Worm (Caenorhabditis elegans) whole organism, L2 larva: ENCODE results near the gene srbc-16.
A peak's percentile ranks its signal among the peaks of the same experiment; 100 is the strongest.

Experiments
- C34F6.9 ChIP-seq: fragments of 150-350 bp; optimal IDR thresholded peaks from 2 replicates; lab custom pipeline; 2014; ENCODE audit warnings: missing biosample characterization, missing genetic modification characterization
- F13H6.1 ChIP-seq: sonication (generic microtip); optimal IDR thresholded peaks from 2 replicates; lab custom pipeline; 2016; ENCODE audit warnings: missing genetic modification characterization, missing compliant biosample characterization
- R02D3.7 ChIP-seq: fragments of 150-350 bp; optimal IDR thresholded peaks from 2 replicates; lab custom pipeline; 2014; ENCODE audit warnings: missing biosample characterization, missing genetic modification characterization
- aly-2 ChIP-seq: fragments of 150-350 bp; optimal IDR thresholded peaks from 2 replicates; lab custom pipeline; 2014; ENCODE audit warnings: missing biosample characterization, missing genetic modification characterization
- blmp-1 ChIP-seq: sonication (generic microtip); optimal IDR thresholded peaks from 2 replicates; lab custom pipeline; 2017; ENCODE audit warnings: missing genetic modification characterization, mild to moderate bottlenecking, missing compliant biosample characterization, antibody characterized with exemption, moderate library complexity; ENCODE audit not compliant: insufficient read depth
- ceh-16 ChIP-seq: fragments of 150-350 bp; optimal IDR thresholded peaks from 2 replicates; lab custom pipeline; 2014; ENCODE audit warnings: missing biosample characterization, missing genetic modification characterization
- ceh-82 ChIP-seq: fragments of 150-350 bp; optimal IDR thresholded peaks from 2 replicates; lab custom pipeline; 2014; ENCODE audit warnings: missing biosample characterization, missing genetic modification characterization
- crh-2 ChIP-seq: sonication (generic microtip); optimal IDR thresholded peaks from 2 replicates; lab custom pipeline; 2017; ENCODE audit warnings: missing biosample characterization, missing genetic modification characterization
- dmd-4 ChIP-seq: sonication (generic microtip); optimal IDR thresholded peaks from 2 replicates; lab custom pipeline; 2017; ENCODE audit warnings: missing biosample characterization, missing genetic modification characterization
- egl-27 ChIP-seq: sonication (generic microtip); optimal IDR thresholded peaks from 3 replicates; lab custom pipeline; 2017; ENCODE audit warnings: missing biosample characterization, missing genetic modification reagents, missing genetic modification characterization
- elt-3 ChIP-seq: sonication (generic microtip); optimal IDR thresholded peaks from 2 replicates; lab custom pipeline; 2017; ENCODE audit warnings: missing biosample characterization, missing genetic modification characterization
- fos-1 ChIP-seq: fragments of 150-350 bp; optimal IDR thresholded peaks from 2 replicates; lab custom pipeline; 2014; ENCODE audit warnings: missing biosample characterization, missing genetic modification characterization
- gmeb-1 ChIP-seq: fragments of 150-350 bp; optimal IDR thresholded peaks from 2 replicates; lab custom pipeline; 2014; ENCODE audit warnings: missing biosample characterization, missing genetic modification characterization
- lin-11 ChIP-seq: fragments of 150-350 bp; sonication (generic microtip); optimal IDR thresholded peaks from 2 replicates; lab custom pipeline; 2014; ENCODE audit warnings: missing biosample characterization, missing genetic modification characterization, inconsistent platforms, mixed read lengths
- lsy-2 ChIP-seq, 2 experiments: fragments of 150-350 bp in 1 of 2; sonication (generic microtip) in 1 of 2; optimal IDR thresholded peaks; 2 replicates each; lab custom pipeline; 2014 to 2017; ENCODE audit warnings: missing biosample characterization in 2 of 2, missing genetic modification characterization in 2 of 2
- mab-5 ChIP-seq: fragments of 150-350 bp; optimal IDR thresholded peaks from 2 replicates; lab custom pipeline; 2014; ENCODE audit warnings: missing biosample characterization, missing genetic modification characterization
- mbf-1 ChIP-seq: sonication (generic microtip); optimal IDR thresholded peaks from 2 replicates; lab custom pipeline; 2017; ENCODE audit warnings: missing biosample characterization, missing genetic modification characterization
- nhr-12 ChIP-seq: fragments of 150-350 bp; optimal IDR thresholded peaks from 2 replicates; lab custom pipeline; 2014; ENCODE audit warnings: missing biosample characterization, missing genetic modification characterization
- nhr-129 ChIP-seq: fragments of 150-350 bp; optimal IDR thresholded peaks from 2 replicates; lab custom pipeline; 2014; ENCODE audit warnings: missing biosample characterization, missing genetic modification characterization
- nhr-21 ChIP-seq: fragments of 150-350 bp; optimal IDR thresholded peaks from 2 replicates; lab custom pipeline; 2014; ENCODE audit warnings: missing biosample characterization, missing genetic modification characterization
- nhr-237 ChIP-seq: fragments of 150-350 bp; optimal IDR thresholded peaks from 2 replicates; lab custom pipeline; 2014; ENCODE audit warnings: missing biosample characterization, missing genetic modification characterization
- nhr-25 ChIP-seq: fragments of 150-350 bp; sonication (generic microtip); optimal IDR thresholded peaks from 3 replicates; lab custom pipeline; 2014; ENCODE audit warnings: missing biosample characterization, missing genetic modification characterization
- nhr-6 ChIP-seq: fragments of 150-350 bp; optimal IDR thresholded peaks from 2 replicates; lab custom pipeline; 2014; ENCODE audit warnings: missing biosample characterization, missing genetic modification characterization
- peb-1 ChIP-seq: fragments of 150-350 bp; optimal IDR thresholded peaks from 2 replicates; lab custom pipeline; 2014; ENCODE audit warnings: missing biosample characterization, missing genetic modification characterization
- sem-4 ChIP-seq: fragments of 150-350 bp; optimal IDR thresholded peaks from 2 replicates; lab custom pipeline; 2014; ENCODE audit warnings: missing biosample characterization, missing genetic modification reagents, missing genetic modification characterization
- skn-1 ChIP-seq: sonication (generic microtip); optimal IDR thresholded peaks from 2 replicates; lab custom pipeline; 2017; ENCODE audit warnings: missing biosample characterization, missing genetic modification characterization
- sma-3 ChIP-seq: sonication (generic microtip); optimal IDR thresholded peaks from 2 replicates; lab custom pipeline; 2016; ENCODE audit warnings: missing genetic modification reagents, missing genetic modification characterization, missing compliant biosample characterization
- sma-9 ChIP-seq, 2 experiments: fragments of 150-350 bp in 1 of 2; sonication (generic microtip) in 1 of 2; optimal IDR thresholded peaks; 2 replicates each; lab custom pipeline; 2014 to 2016; ENCODE audit warnings: missing genetic modification characterization in 2 of 2, mild to moderate bottlenecking in 1 of 2, missing biosample characterization in 1 of 2, missing compliant biosample characterization in 1 of 2, missing genetic modification reagents in 1 of 2, moderate library complexity in 1 of 2
- snpc-4 ChIP-seq: fragments of 150-350 bp; optimal IDR thresholded peaks from 2 replicates; lab custom pipeline; 2014; ENCODE audit warnings: missing biosample characterization, missing genetic modification characterization
- unc-55 ChIP-seq: fragments of 150-350 bp; sonication (generic microtip); optimal IDR thresholded peaks from 3 replicates; lab custom pipeline; 2014; ENCODE audit warnings: missing biosample characterization, missing genetic modification reagents, missing genetic modification characterization
- zag-1 ChIP-seq: fragments of 150-350 bp; optimal IDR thresholded peaks from 2 replicates; lab custom pipeline; 2014; ENCODE audit warnings: missing biosample characterization, missing genetic modification characterization
- ztf-11 ChIP-seq: sonication (generic microtip); optimal IDR thresholded peaks from 2 replicates; lab custom pipeline; 2017; ENCODE audit warnings: missing biosample characterization, missing genetic modification characterization

The srbc-16 gene

DNA sequence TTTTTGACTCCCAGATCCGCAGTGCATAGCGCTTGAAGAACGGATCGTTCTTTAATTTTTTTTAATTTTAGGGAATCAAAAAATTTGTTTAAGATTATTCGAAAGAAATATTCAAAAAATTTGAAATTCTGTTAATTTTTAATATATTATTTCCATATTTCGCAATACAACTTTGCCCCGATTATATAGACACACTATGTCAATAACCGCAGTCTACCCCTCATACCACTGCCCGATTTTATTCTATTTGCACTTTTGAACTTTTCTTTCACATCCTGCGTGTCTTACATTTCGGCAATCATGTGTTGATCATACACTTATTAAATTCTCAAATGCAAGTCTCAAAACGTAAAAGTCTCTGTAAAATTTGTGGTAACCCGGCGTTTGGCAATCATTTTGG is 37.0 kb downstream of the srbc-16 start, which contains the start of gene nhr-56:
TSS of gene nhr-56 (plus strand) at position 202 of the 400 bp plus-strand sequence.
- peak; percentile 71 for TF ChIP-seq fos-1 (tag; lab: Kevin White, UChicago)
- TF ChIP-seq sem-4 (tag; lab: Kevin White, UChicago): no peak
- TF ChIP-seq nhr-6 (tag; lab: Kevin White, UChicago): no peak
- TF ChIP-seq crh-2 (tag; lab: Kevin White, UChicago): peak; percentile 59
- no peak for TF ChIP-seq unc-55 (GFP tag; lab: Kevin White, UChicago)
- TF ChIP-seq sma-9 (GFP tag; optimal IDR thresholded peaks at IDR 0.05; lab: Kevin White, UChicago): peak; percentile 79
- no peak for TF ChIP-seq sma-9 (tag; optimal IDR thresholded peaks at IDR 0.05; lab: Kevin White, UChicago)
- no peak for TF ChIP-seq blmp-1
- TF ChIP-seq ceh-16 (tag; lab: Kevin White, UChicago): no peak
- peak; percentile 63 for TF ChIP-seq nhr-129
- TF ChIP-seq lsy-2 (tag; optimal IDR thresholded peaks at IDR 0.05; lab: Kevin White, UChicago): peak in 1 of 2 experiments; percentile 47
- no peak for TF ChIP-seq ceh-82 (tag; lab: Kevin White, UChicago)
- TF ChIP-seq snpc-4 (tag; lab: Kevin White, UChicago): no peak
- TF ChIP-seq gmeb-1: peak; percentile 67
- peak; percentile 26 for TF ChIP-seq C34F6.9 (tag; lab: Kevin White, UChicago)
- TF ChIP-seq nhr-25 (tag; lab: Kevin White, UChicago): peak; percentile 31
- TF ChIP-seq F13H6.1 (tag; lab: Kevin White, UChicago): peak; percentile 25

DNA sequence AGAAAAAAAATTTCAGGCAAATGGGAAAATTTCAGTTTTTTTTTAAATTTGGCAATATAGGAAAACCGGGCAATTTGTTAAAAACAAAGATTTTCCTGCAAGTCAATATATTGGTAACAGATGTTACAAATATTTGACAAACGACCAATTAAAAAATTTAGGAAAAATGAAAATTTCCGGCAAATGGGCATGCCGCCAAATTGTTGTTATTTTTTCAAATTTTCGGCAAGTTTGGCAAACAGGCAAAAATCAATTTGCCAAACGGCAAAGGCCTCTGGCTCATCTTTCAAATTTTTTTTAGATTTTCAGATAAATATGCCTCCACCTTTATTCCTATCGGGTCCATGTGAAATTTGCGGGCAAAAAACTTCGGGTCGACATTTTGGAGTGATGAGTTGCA is 39.9 kb downstream of the srbc-16 start, which contains the start of gene nhr-128:
TSS of gene nhr-128 (plus strand) at position 301 of the 400 bp plus-strand sequence.
- TF ChIP-seq fos-1 (tag; lab: Kevin White, UChicago) (no peak), ceh-16 (tag; lab: Kevin White, UChicago) (no peak), ceh-82 (tag; lab: Kevin White, UChicago) (no peak)
- TF ChIP-seq, all 48 proteins: peak for 0

DNA sequence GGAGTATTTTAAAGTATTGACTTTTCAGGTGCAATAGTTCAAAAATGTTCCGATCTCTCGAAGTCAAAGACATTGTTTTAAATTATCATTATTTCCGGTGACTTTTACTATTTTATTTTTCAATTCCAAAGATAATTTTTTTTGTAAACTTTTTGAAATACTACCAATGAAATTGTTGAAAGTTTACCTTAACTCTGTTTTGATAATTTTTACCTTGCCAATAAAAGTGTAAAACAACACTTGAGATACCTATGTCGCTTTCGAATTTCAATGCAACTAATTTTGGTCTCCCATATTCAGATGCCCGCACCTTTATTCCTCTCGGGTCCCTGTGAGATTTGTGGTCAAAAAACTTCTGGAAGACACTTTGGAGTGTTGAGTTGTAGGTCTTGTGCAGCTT is 43.3 kb downstream of the srbc-16 start, which contains the start of gene nhr-103:
TSS of gene nhr-103 (plus strand) at position 301 of the 400 bp plus-strand sequence.
- TF ChIP-seq elt-3 (tag; lab: Kevin White, UChicago) (no peak), C34F6.9 (tag; lab: Kevin White, UChicago) (no peak), ceh-82 (tag; lab: Kevin White, UChicago) (no peak), gmeb-1 (no peak), mbf-1 (tag; lab: Kevin White, UChicago) (no peak), ceh-16 (tag; lab: Kevin White, UChicago) (no peak), sma-3 (GFP tag; lab: Kevin White, UChicago) (no peak), ztf-11 (no peak), zag-1 (no peak), peb-1 (no peak), egl-27 (tag; lab: Kevin White, UChicago) (no peak), R02D3.7 (tag; lab: Kevin White, UChicago) (no peak), aly-2 (tag; lab: Kevin White, UChicago) (no peak), lin-11 (tag; lab: Kevin White, UChicago) (no peak), F13H6.1 (tag; lab: Kevin White, UChicago) (no peak), nhr-12 (tag; lab: Kevin White, UChicago) (no peak), blmp-1 (no peak), sma-9 (GFP tag; optimal IDR thresholded peaks at IDR 0.05; lab: Kevin White, UChicago) (no peak), sma-9 (tag; optimal IDR thresholded peaks at IDR 0.05; lab: Kevin White, UChicago) (no peak)
- TF ChIP-seq, all 48 proteins: peak for 0

DNA sequence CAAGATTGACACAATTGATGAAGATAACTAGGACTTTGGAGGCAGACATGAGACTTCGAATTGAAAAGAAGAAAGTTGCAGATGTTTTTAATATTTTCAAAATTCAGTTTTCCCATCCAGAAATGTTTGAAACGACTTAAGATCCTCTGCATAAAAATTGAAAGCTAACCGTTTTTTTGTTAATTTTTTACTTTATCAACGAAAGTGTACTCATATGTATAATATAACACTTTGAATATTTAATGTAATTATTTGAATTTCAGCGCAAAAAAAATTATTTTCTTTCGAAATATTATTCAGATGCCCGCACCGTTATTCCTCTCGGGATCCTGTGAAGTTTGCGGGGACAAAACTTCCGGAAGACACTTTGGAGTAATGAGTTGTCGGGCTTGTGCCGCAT is 45.1 kb downstream of the srbc-16 start, which contains the start of gene nhr-18:
TSS of gene nhr-18 (plus strand) at position 301 of the 400 bp plus-strand sequence.
- TF ChIP-seq aly-2 (tag; lab: Kevin White, UChicago) (no peak), nhr-237 (tag; lab: Kevin White, UChicago) (no peak), ztf-11 (no peak), sma-9 (GFP tag; optimal IDR thresholded peaks at IDR 0.05; lab: Kevin White, UChicago) (no peak), sma-9 (tag; optimal IDR thresholded peaks at IDR 0.05; lab: Kevin White, UChicago) (no peak), nhr-21 (no peak), ceh-82 (tag; lab: Kevin White, UChicago) (no peak), egl-27 (tag; lab: Kevin White, UChicago) (no peak), lin-11 (tag; lab: Kevin White, UChicago) (no peak), mab-5 (tag; lab: Kevin White, UChicago) (no peak), nhr-6 (tag; lab: Kevin White, UChicago) (no peak), unc-55 (GFP tag; lab: Kevin White, UChicago) (no peak), gmeb-1 (no peak)

DNA sequence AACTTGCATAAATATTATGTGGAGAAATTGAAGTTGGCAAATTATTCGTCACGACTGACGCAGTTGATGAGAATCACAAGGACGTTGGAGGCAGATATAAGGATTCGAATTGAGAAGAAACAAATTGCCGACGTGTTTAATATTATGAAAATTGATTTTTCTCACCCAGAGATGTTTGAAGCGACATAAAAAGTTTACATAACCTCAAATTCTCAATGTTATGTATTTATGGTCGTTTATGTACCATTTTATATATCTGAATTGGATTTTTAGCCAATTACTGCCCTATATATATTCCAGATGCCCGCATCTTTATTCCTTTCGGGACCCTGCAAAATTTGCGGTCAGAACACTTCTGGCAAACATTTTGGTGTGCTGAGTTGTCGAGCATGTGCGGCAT is 46.9 kb downstream of the srbc-16 start, which contains the start of gene nhr-126:
TSS of gene nhr-126 (plus strand) at position 301 of the 400 bp plus-strand sequence.
- TF ChIP-seq F13H6.1 (tag; lab: Kevin White, UChicago) (no peak), lsy-2 (tag; optimal IDR thresholded peaks at IDR 0.05; lab: Kevin White, UChicago) (no peak), dmd-4 (tag; lab: Kevin White, UChicago) (no peak), skn-1 (tag; lab: Kevin White, UChicago) (no peak)
